Fruit fly (Drosophila melanogaster) whole organism, embryonic: Measurements from ENCODE around the gene fig.

ENCODE experiments used
- CG1024 ChIP-seq: fragments of 200-800 bp; sonication (Bioruptor generic); IDR thresholded peaks from 2 replicates; pipeline ENCODE4 v1.3.6; 2022; ENCODE audit warnings: missing biosample characterization, missing genetic modification characterization
- CG12104 ChIP-seq: fragments of 200-800 bp; sonication (Bioruptor generic); optimal IDR thresholded peaks from 3 replicates; lab custom pipeline; 2016; ENCODE audit warnings: missing biosample characterization, missing genetic modification characterization
- CG13287 ChIP-seq: fragments of 200-800 bp; sonication (Bioruptor generic); IDR thresholded peaks from 2 replicates; pipeline ENCODE4 v1.3.6; 2022; ENCODE audit warnings: missing biosample characterization, missing genetic modification characterization; ENCODE audit not compliant: partially characterized antibody
- CG14014 ChIP-seq: fragments of 200-800 bp; sonication (Bioruptor generic); IDR thresholded peaks from 2 replicates; pipeline ENCODE4 v1.3.6; 2022; ENCODE audit warnings: missing biosample characterization, missing genetic modification characterization
- CG14441 ChIP-seq: fragments of 200-800 bp; sonication (Bioruptor generic); IDR thresholded peaks from 2 replicates; pipeline ENCODE4 v1.3.6; 2022; ENCODE audit warnings: missing biosample characterization, missing genetic modification characterization
- CG14667 ChIP-seq: fragments of 200-800 bp; sonication (Bioruptor generic); IDR thresholded peaks from 2 replicates; pipeline ENCODE4 v1.3.6; 2022; ENCODE audit warnings: missing biosample characterization, missing genetic modification characterization
- CG15479 ChIP-seq: fragments of 200-800 bp; sonication (Bioruptor generic); optimal IDR thresholded peaks from 3 replicates; lab custom pipeline; 2019; ENCODE audit warnings: missing biosample characterization, mild to moderate bottlenecking, missing genetic modification characterization, moderate library complexity
- CG17829 ChIP-seq: fragments of 200-800 bp; optimal IDR thresholded peaks from 2 replicates; lab custom pipeline; 2019; ENCODE audit warnings: missing biosample characterization, mild to moderate bottlenecking, missing genetic modification characterization, moderate library complexity
- CG2120 ChIP-seq: fragments of 200-800 bp; sonication (Bioruptor generic); optimal IDR thresholded peaks from 3 replicates; lab custom pipeline; 2016; ENCODE audit warnings: missing biosample characterization, missing genetic modification characterization
- CG2678 ChIP-seq: fragments of 200-800 bp; sonication (Bioruptor generic); optimal IDR thresholded peaks from 3 replicates; lab custom pipeline; 2019; ENCODE audit warnings: missing biosample characterization, mild to moderate bottlenecking, missing genetic modification characterization, moderate library complexity
- CG30020 ChIP-seq: fragments of 200-800 bp; optimal IDR thresholded peaks from 2 replicates; lab custom pipeline; 2019; ENCODE audit warnings: missing biosample characterization, mild to moderate bottlenecking, missing genetic modification characterization, moderate library complexity
- CG3281 ChIP-seq: fragments of 200-800 bp; sonication (Bioruptor generic); optimal IDR thresholded peaks from 3 replicates; lab custom pipeline; 2017; ENCODE audit warnings: missing biosample characterization, mild to moderate bottlenecking, missing genetic modification characterization
- CG33557 ChIP-seq: fragments of 200-800 bp; sonication (Bioruptor generic); optimal IDR thresholded peaks from 2 replicates; lab custom pipeline; 2019; ENCODE audit warnings: missing biosample characterization, mild to moderate bottlenecking, missing genetic modification characterization, moderate library complexity
- CG6683 ChIP-seq: fragments of 200-800 bp; sonication (Bioruptor generic); optimal IDR thresholded peaks from 2 replicates; lab custom pipeline; 2017; ENCODE audit warnings: missing biosample characterization, mild to moderate bottlenecking, missing genetic modification characterization, missing genetic modification reagents
- CG8359 ChIP-seq: fragments of 200-800 bp; sonication (Bioruptor generic); optimal IDR thresholded peaks from 2 replicates; lab custom pipeline; 2017; ENCODE audit warnings: missing biosample characterization, mild to moderate bottlenecking, missing genetic modification characterization, borderline replicate concordance
- Doc3 ChIP-seq: fragments of 200-800 bp; sonication (Bioruptor generic); IDR thresholded peaks from 3 replicates; pipeline ENCODE4 v1.3.6; 2022; ENCODE audit warnings: missing biosample characterization, missing genetic modification characterization; ENCODE audit not compliant: partially characterized antibody
- Dp ChIP-seq: fragments of 200-800 bp; sonication (Bioruptor generic); optimal IDR thresholded peaks from 2 replicates; lab custom pipeline; 2018; ENCODE audit warnings: missing biosample characterization, mild to moderate bottlenecking, missing genetic modification characterization, moderate library complexity
- Ets97D ChIP-seq: fragments of 200-800 bp; sonication (Bioruptor generic); optimal IDR thresholded peaks from 3 replicates; lab custom pipeline; 2016; ENCODE audit warnings: missing biosample characterization, missing genetic modification characterization
- HLH4C ChIP-seq: fragments of 200-800 bp; sonication (Bioruptor generic); IDR thresholded peaks from 3 replicates; pipeline ENCODE4 v1.3.6; 2022; ENCODE audit warnings: missing biosample characterization, missing genetic modification characterization; ENCODE audit not compliant: partially characterized antibody
- Hsf ChIP-seq: fragments of 200-800 bp; sonication (Bioruptor generic); optimal IDR thresholded peaks from 3 replicates; lab custom pipeline; 2016; ENCODE audit warnings: missing biosample characterization, missing genetic modification characterization
- Kr ChIP-seq: fragments of 200-800 bp; sonication (Bioruptor generic); optimal IDR thresholded peaks from 2 replicates; lab custom pipeline; 2017; ENCODE audit warnings: missing biosample characterization, mild to moderate bottlenecking, missing genetic modification characterization
- MTF-1 ChIP-seq: fragments of 200-800 bp; sonication (Bioruptor generic); optimal IDR thresholded peaks from 2 replicates; lab custom pipeline; 2018; ENCODE audit warnings: missing biosample characterization, mild to moderate bottlenecking, missing genetic modification characterization, borderline replicate concordance
- Max ChIP-seq: fragments of 200-800 bp; sonication (Bioruptor generic); optimal IDR thresholded peaks from 2 replicates; lab custom pipeline; 2016; ENCODE audit warnings: missing biosample characterization, mild to moderate bottlenecking, missing genetic modification characterization
- NfI ChIP-seq: fragments of 200-800 bp; sonication (Bioruptor generic); optimal IDR thresholded peaks from 3 replicates; lab custom pipeline; 2018; ENCODE audit warnings: missing biosample characterization, mild to moderate bottlenecking, missing genetic modification characterization, moderate library complexity
- Rx ChIP-seq: fragments of 200-800 bp; sonication (Bioruptor generic); IDR thresholded peaks from 2 replicates; pipeline ENCODE4 v1.3.6; 2022; ENCODE audit warnings: missing biosample characterization, missing genetic modification characterization
- Sry-δ ChIP-seq: fragments of 200-800 bp; sonication (Bioruptor generic); optimal IDR thresholded peaks from 2 replicates; lab custom pipeline; 2016; ENCODE audit warnings: missing biosample characterization, missing genetic modification characterization
- abd-A ChIP-seq: fragments of 200-800 bp; sonication (Bioruptor generic); optimal IDR thresholded peaks from 3 replicates; lab custom pipeline; 2019; ENCODE audit warnings: missing biosample characterization, mild to moderate bottlenecking, missing genetic modification characterization, moderate library complexity
- amos ChIP-seq: fragments of 200-800 bp; sonication (Bioruptor generic); IDR thresholded peaks from 2 replicates; pipeline ENCODE4 v1.3.6; 2022; ENCODE audit warnings: missing biosample characterization, missing genetic modification characterization; ENCODE audit not compliant: partially characterized antibody
- az2 ChIP-seq: fragments of 200-800 bp; sonication (Bioruptor generic); optimal IDR thresholded peaks from 3 replicates; lab custom pipeline; 2016; ENCODE audit warnings: missing biosample characterization, missing genetic modification characterization
- hkb ChIP-seq, 2 experiments: fragments of 200-800 bp in 1 of 2; fragments of >200 bp in 1 of 2; sonication (Bioruptor generic) in 1 of 2; IDR thresholded peaks in 1 of 2; optimal IDR thresholded peaks in 1 of 2; 2 replicates each; pipeline versions ENCODE4 v1.3.6 to Lab custom; 2017 to 2022; ENCODE audit warnings: missing biosample characterization in 1 of 2, missing genetic modification characterization in 1 of 2
- lbe ChIP-seq: fragments of 200-800 bp; sonication (Bioruptor generic); optimal IDR thresholded peaks from 2 replicates; lab custom pipeline; 2016; ENCODE audit warnings: missing biosample characterization, mild to moderate bottlenecking, missing genetic modification characterization
- peb ChIP-seq: fragments of 200-800 bp; sonication (Bioruptor generic); IDR thresholded peaks from 2 replicates; pipeline ENCODE4 v1.3.6; 2022; ENCODE audit warnings: missing biosample characterization, missing genetic modification characterization
- pros ChIP-seq: fragments of 200-800 bp; sonication (Bioruptor generic); optimal IDR thresholded peaks from 3 replicates; lab custom pipeline; 2019; ENCODE audit warnings: missing biosample characterization, mild to moderate bottlenecking, missing genetic modification characterization, moderate library complexity
- pum ChIP-seq: fragments of 200-800 bp; sonication (Bioruptor generic); optimal IDR thresholded peaks from 2 replicates; lab custom pipeline; 2016; ENCODE audit warnings: missing biosample characterization, missing genetic modification characterization
- sna ChIP-seq: fragments of 200-800 bp; sonication (Bioruptor generic); IDR thresholded peaks from 2 replicates; pipeline ENCODE4 v1.3.6; 2022; ENCODE audit warnings: missing biosample characterization, missing genetic modification characterization; ENCODE audit not compliant: partially characterized antibody
- sob ChIP-seq: fragments of 200-800 bp; sonication (Bioruptor generic); IDR thresholded peaks from 2 replicates; pipeline ENCODE4 v1.3.6; 2022; ENCODE audit warnings: missing biosample characterization, missing genetic modification characterization
- stc ChIP-seq: fragments of 200-800 bp; sonication (Bioruptor generic); IDR thresholded peaks from 2 replicates; pipeline ENCODE4 v1.3.6; 2022; ENCODE audit warnings: missing biosample characterization, missing genetic modification characterization
- vvl ChIP-seq: fragments of 200-800 bp; sonication (Bioruptor generic); IDR thresholded peaks from 2 replicates; pipeline ENCODE4 v1.3.6; 2022; ENCODE audit warnings: missing biosample characterization, missing genetic modification characterization

Gene fig

DNA sequence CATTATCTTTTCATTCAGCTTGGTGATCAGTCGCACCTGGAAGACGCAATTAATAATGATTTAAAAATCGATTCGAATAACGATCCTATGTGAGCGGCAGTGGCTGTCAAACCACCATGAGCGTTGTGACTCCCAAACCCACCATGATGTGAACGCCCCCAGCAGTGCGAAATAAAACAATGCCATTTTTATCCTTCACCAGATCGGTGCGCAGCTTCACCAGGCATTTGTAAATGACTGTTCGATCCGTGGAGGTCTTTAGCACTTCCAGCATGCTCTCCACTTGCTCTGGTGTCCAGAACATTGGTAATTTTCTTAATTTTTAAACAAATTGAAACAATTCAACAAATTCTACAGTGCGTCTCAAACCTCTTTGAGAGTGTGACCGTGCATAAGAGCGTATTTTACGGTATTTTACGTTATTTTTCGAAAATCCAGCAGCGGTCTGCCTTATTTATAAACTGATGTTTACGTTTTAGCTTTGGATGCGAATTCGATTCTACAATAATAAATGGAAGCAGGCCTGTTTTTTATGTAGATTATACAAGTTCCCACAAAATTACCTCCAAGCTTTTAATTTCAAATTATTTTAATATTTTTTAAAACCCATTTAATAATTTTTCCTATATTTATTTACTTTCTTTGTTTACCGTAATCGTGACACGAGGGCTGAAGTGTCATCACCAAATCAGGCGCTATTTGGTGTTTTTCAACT lies 18.9 kb upstream of the fig start, which contains the start of the genes Rnb and Drice (continued):
- TF ChIP-seq Sry-δ (peak; percentile 65), az2 (GFP tag; lab: Kevin White, UChicago) (peak; percentile 20), vvl (GFP tag; lab: Robert Waterston, UW) (peak; percentile 50), Doc3 (GFP tag; lab: Robert Waterston, UW) (peak; percentile 72), abd-A (tag; lab: Kevin White, UChicago) (no peak), CG17829 (tag; lab: Kevin White, UChicago) (peak; percentile 68), peb (GFP tag; lab: Robert Waterston, UW) (no peak), pum (GFP tag; lab: Kevin White, UChicago) (no peak), MTF-1 (GFP tag; lab: Kevin White, UChicago) (no peak), Ets97D (GFP tag; lab: Kevin White, UChicago) (no peak), CG14667 (GFP tag; lab: Robert Waterston, UW) (peak; percentile 32; the same call in 1 of the 2 replicates), lbe (GFP tag; lab: Kevin White, UChicago) (peak; percentile 76), CG13287 (GFP tag; lab: Robert Waterston, UW) (peak; percentile 81), CG30020 (tag; lab: Kevin White, UChicago) (no peak), pros (GFP tag; lab: Kevin White, UChicago) (no peak), CG3281 (GFP tag; lab: Kevin White, UChicago) (peak; percentile 56), CG14441 (GFP tag; lab: Robert Waterston, UW) (peak; percentile 43; the same call in 1 of the 2 replicates), Rx (peak; percentile 41), hkb (optimal IDR thresholded peaks at IDR 0.05; lab: Kevin White, UChicago) (peak; percentile 62), hkb (GFP tag; IDR thresholded peaks at IDR 0.05; lab: Robert Waterston, UW) (peak; percentile 61), amos (GFP tag; lab: Robert Waterston, UW) (peak; percentile 68), stc (GFP tag; lab: Robert Waterston, UW) (no peak), CG33557 (GFP tag; lab: Kevin White, UChicago) (peak; percentile 58), Dp (GFP tag; lab: Kevin White, UChicago) (peak; percentile 52), sob (peak; percentile 70), Hsf (GFP tag; lab: Kevin White, UChicago) (peak; percentile 26), Max (peak; percentile 58), NfI (GFP tag; lab: Kevin White, UChicago) (peak; percentile 44), CG1024 (GFP tag; lab: Robert Waterston, UW) (0 out of 2 replicates have a peak, but pooled peaks have one; percentile 24), CG12104 (GFP tag; lab: Kevin White, UChicago) (peak; percentile 64), sna (GFP tag; lab: Robert Waterston, UW) (peak; percentile 74), Kr (GFP tag; lab: Kevin White, UChicago) (no peak), CG6683 (GFP tag; lab: Kevin White, UChicago) (peak; percentile 29), CG8359 (peak; percentile 2), HLH4C (peak; percentile 55), CG14014 (GFP tag; lab: Robert Waterston, UW) (peak; percentile 48; the same call in 1 of the 2 replicates), CG15479 (GFP tag; lab: Kevin White, UChicago) (no peak), CG2678 (tag; lab: Kevin White, UChicago) (no peak), CG2120 (peak; percentile 55)
- TF ChIP-seq, all 482 proteins: peak for 181
